Worm (Caenorhabditis elegans): ENCODE data around the gene gln-3.

Gene gln-3

ce11 chrIV:16146063-16146462 is 24.4 kb downstream of the gln-3 start:
- TF ChIP-seq unc-30 (tag; optimal IDR thresholded peaks at IDR 0.05) (no peak), jun-1 (tag; optimal IDR thresholded peaks at IDR 0.05) (no peak), mep-1 (tag; optimal IDR thresholded peaks at IDR 0.05) (no peak), nhr-20 (tag; optimal IDR thresholded peaks at IDR 0.05) (no peak)

DNA sequence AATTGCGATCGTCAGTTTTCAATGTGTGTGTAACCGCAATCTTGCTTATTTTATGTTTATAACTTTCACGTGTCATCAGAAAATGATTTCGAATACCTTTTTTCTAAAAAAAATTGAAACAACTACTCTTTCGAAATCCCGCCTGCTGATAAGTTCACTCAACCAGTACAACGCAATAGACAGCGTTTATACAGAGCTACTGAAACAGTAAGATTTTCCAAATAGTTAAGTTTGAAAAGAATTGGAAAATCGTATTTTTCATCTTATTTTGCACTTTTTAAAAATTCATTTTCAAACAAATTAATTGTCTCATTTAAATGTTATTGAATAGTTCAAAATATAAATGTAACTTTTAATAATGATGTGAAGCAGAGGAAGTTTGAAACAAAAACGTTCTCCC is 31.7 kb downstream of the gln-3 start:
- TF ChIP-seq ceh-88 (GFP tag; IDR thresholded peaks at IDR 0.05) (no peak), C04F5.9 (tag; optimal IDR thresholded peaks at IDR 0.05) (no peak), pax-3 (tag; optimal IDR thresholded peaks at IDR 0.05) (no peak), jun-1 (tag; optimal IDR thresholded peaks at IDR 0.05) (no peak), ztf-4 (tag; optimal IDR thresholded peaks at IDR 0.05) (no peak), xbp-1 (tag; optimal IDR thresholded peaks at IDR 0.05) (no peak), elt-3 (tag; optimal IDR thresholded peaks at IDR 0.05) (no peak), nhr-19 (GFP tag; conservative IDR thresholded peaks at IDR 0.05) (no peak), sptf-1 (tag; optimal IDR thresholded peaks at IDR 0.05) (no peak), ets-5 (GFP tag; IDR thresholded peaks at IDR 0.05) (no peak), snu-23 (GFP tag; optimal IDR thresholded peaks at IDR 0.05) (no peak), pag-3 (tag; optimal IDR thresholded peaks at IDR 0.05; ENCODE audit: borderline replicate concordance, insufficient read depth) (no peak), efl-1 (optimal IDR thresholded peaks at IDR 0.05) (no peak), efl-1 (GFP tag; optimal IDR thresholded peaks at IDR 0.05 in 1 of 2) (no peak), sup-37 (GFP tag; optimal IDR thresholded peaks at IDR 0.05) (no peak), nhr-84 (tag; optimal IDR thresholded peaks at IDR 0.05) (no peak), nhr-20 (tag; optimal IDR thresholded peaks at IDR 0.05) (no peak), Y116A8C.19 (tag; optimal IDR thresholded peaks at IDR 0.05; ENCODE audit: borderline replicate concordance) (no peak), unc-86 (tag; optimal IDR thresholded peaks at IDR 0.05) (no peak), aha-1 (tag; optimal IDR thresholded peaks at IDR 0.05) (no peak)

- TF ChIP-seq efl-1 (optimal IDR thresholded peaks at IDR 0.05) = no peak
- TF ChIP-seq efl-1 (GFP tag; optimal IDR thresholded peaks at IDR 0.05 in 1 of 2) = peak in 1 of 2 experiments; percentile 50
- TF ChIP-seq irx-1 (tag; optimal IDR thresholded peaks at IDR 0.05) = no peak
- TF ChIP-seq pag-3 (tag; optimal IDR thresholded peaks at IDR 0.05; ENCODE audit: borderline replicate concordance, insufficient read depth) = no peak
These were observed 36.7 kb downstream of the gln-3 start for ce11 chrIV:16133776-16134175.

ce11 chrIV:16132164-16132563 is 38.3 kb downstream of the gln-3 start, which contains the start of gene hlh-32:
hlh-32 (plus strand) TSS chrIV:16132464.
- no peak for TF ChIP-seq tlp-1 (tag; optimal IDR thresholded peaks at IDR 0.05)
- TF ChIP-seq snu-23 (GFP tag; optimal IDR thresholded peaks at IDR 0.05) = no peak
- TF ChIP-seq efl-1 (optimal IDR thresholded peaks at IDR 0.05) = no peak
- no peak for TF ChIP-seq efl-1 (GFP tag; optimal IDR thresholded peaks at IDR 0.05 in 1 of 2)
- no peak for TF ChIP-seq lin-13 (GFP tag; optimal IDR thresholded peaks at IDR 0.05)
- no peak for TF ChIP-seq unc-30 (tag; optimal IDR thresholded peaks at IDR 0.05)

DNA sequence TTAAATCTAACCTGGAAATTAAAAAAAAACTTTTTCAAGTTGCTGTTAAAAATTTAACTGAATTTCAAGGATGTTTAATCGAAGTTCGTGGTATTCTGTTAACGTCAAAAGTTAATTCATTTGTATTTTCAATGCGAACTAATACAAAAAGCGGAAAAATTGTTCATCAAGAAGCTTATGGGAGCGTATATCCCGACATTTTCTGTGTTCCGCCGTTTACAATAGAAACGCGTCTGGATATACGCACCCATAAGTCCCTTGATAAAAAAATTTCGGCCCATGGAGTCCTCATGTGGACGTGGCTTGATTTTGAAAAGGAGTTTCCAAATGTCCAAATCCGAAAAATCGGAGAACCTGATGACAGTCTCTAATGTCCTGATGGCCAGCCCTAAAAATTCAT is 44.7 kb downstream of the gln-3 start:
- TF ChIP-seq zip-4 (GFP tag; optimal IDR thresholded peaks at IDR 0.05) = no peak
- no peak for TF ChIP-seq C34B4.2 (tag; optimal IDR thresholded peaks at IDR 0.05)
- TF ChIP-seq unc-86 (tag; optimal IDR thresholded peaks at IDR 0.05) = no peak
- TF ChIP-seq nhr-85 (tag) = no peak
- TF ChIP-seq lin-15B (tag; optimal IDR thresholded peaks at IDR 0.05) = no peak
- no peak for TF ChIP-seq nhr-71 (tag; optimal IDR thresholded peaks at IDR 0.05)
- TF ChIP-seq blmp-1 (tag; optimal IDR thresholded peaks at IDR 0.05) = no peak
- no peak for TF ChIP-seq nhr-11 (tag; optimal IDR thresholded peaks at IDR 0.05)
- TF ChIP-seq lin-13 (GFP tag; optimal IDR thresholded peaks at IDR 0.05) = no peak
- no peak for TF ChIP-seq snpc-4 (tag; optimal IDR thresholded peaks at IDR 0.05)
- no peak for TF ChIP-seq zag-1 (tag; optimal IDR thresholded peaks at IDR 0.05)
- TF ChIP-seq pag-3 (tag; optimal IDR thresholded peaks at IDR 0.05; ENCODE audit: borderline replicate concordance, insufficient read depth) = no peak
- TF ChIP-seq F16B12.6 (tag; optimal IDR thresholded peaks at IDR 0.05) = no peak
- no peak for TF ChIP-seq nhr-237 (tag; optimal IDR thresholded peaks at IDR 0.05)
- TF ChIP-seq fkh-10 (GFP tag; optimal IDR thresholded peaks at IDR 0.05) = no peak
- no peak for TF ChIP-seq tbx-2 (tag; optimal IDR thresholded peaks at IDR 0.05)
- TF ChIP-seq nhr-77 (tag; optimal IDR thresholded peaks at IDR 0.05) = no peak
- TF ChIP-seq grh-1 (GFP tag; IDR thresholded peaks at IDR 0.05) = no peak
- no peak for TF ChIP-seq nhr-28 (tag; optimal IDR thresholded peaks at IDR 0.05)
- TF ChIP-seq xbp-1 (tag; optimal IDR thresholded peaks at IDR 0.05) = no peak
